Fruit fly (Drosophila melanogaster): ENCODE results near the gene Adck5.

DNA sequence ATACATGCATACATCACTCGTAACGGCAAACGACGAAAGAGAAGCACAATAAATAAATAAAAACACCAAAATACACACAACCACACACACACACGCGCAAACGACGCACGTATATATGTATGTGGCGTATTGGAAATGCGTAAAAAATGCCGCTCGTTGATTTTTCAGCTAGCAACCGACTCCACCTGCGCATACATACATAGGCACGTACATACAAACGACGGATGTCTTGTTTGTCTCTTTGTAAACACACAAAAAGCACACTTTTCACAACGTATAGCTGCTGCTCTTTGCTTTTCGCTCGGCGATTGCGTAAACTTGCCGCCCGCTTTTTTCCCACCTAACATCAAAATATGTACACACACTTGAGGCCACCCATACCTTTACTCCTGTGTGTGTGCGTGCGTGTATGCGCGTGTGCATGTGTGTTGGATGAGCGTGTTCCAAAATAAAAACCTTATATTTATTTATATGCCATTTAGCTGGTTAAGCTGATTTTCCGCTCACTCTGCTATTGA, 49.7 kb upstream of the Adck5 start:
- TF ChIP-seq h (optimal IDR thresholded peaks at IDR 0.05) = no peak
- no peak for TF ChIP-seq Sin3A (optimal IDR thresholded peaks at IDR 0.05)
- TF ChIP-seq ttk (optimal IDR thresholded peaks at IDR 0.05) = no peak

All from Kc167 (cell line).